Worm (Caenorhabditis elegans) whole organism, young adult: Measurements from ENCODE around the gene cutl-11.

Experiments
- B0019.2 ChIP-seq: fragments of 200-800 bp; sonication (Bioruptor generic); conservative IDR thresholded peaks from 2 replicates; pipeline ENCODE4 v1.3.6; 2022; ENCODE audit warnings: missing genetic modification reagents, missing genetic modification characterization, missing compliant biosample characterization
- B0336.3 ChIP-seq: fragments of 200-800 bp; sonication (Bioruptor generic); IDR thresholded peaks from 2 replicates; pipeline ENCODE4 v1.3.6; 2022; ENCODE audit warnings: missing genetic modification characterization, missing compliant biosample characterization
- C06A6.2 ChIP-seq: fragments of 200-800 bp; sonication (Bioruptor generic); conservative IDR thresholded peaks from 2 replicates; pipeline ENCODE4 v1.3.6; 2022; ENCODE audit warnings: missing genetic modification characterization, missing compliant biosample characterization
- C17E4.6 ChIP-seq: fragments of 200-800 bp; sonication (Bioruptor generic); IDR thresholded peaks from 2 replicates; pipeline ENCODE4 v1.3.6; 2022; ENCODE audit warnings: missing genetic modification reagents, missing genetic modification characterization, missing compliant biosample characterization
- F22D6.2 ChIP-seq: sonication (generic microtip); optimal IDR thresholded peaks from 2 replicates; lab custom pipeline; 2016; ENCODE audit warnings: mild to moderate bottlenecking, missing genetic modification characterization, missing compliant biosample characterization
- F33H1.4 ChIP-seq: fragments of 200-800 bp; sonication (Bioruptor generic); IDR thresholded peaks from 2 replicates; pipeline ENCODE4 v1.3.6; 2022; ENCODE audit warnings: missing genetic modification reagents, missing genetic modification characterization, missing compliant biosample characterization
- F52B5.7 ChIP-seq: sonication (generic microtip); optimal IDR thresholded peaks from 2 replicates; lab custom pipeline; 2016; ENCODE audit warnings: mild to moderate bottlenecking, missing genetic modification characterization, missing compliant biosample characterization
- F55B11.4 ChIP-seq: sonication (generic microtip); optimal IDR thresholded peaks from 2 replicates; lab custom pipeline; 2016; ENCODE audit warnings: missing compliant biosample characterization, missing genetic modification characterization, borderline replicate concordance; ENCODE audit not compliant: insufficient read depth
- F57A8.1 ChIP-seq: fragments of 200-800 bp; sonication (Bioruptor generic); optimal IDR thresholded peaks from 2 replicates; lab custom pipeline; 2018; ENCODE audit warnings: mild to moderate bottlenecking, missing genetic modification characterization, moderate library complexity, missing compliant biosample characterization
- K11D2.4 ChIP-seq: fragments of 200-800 bp; sonication (Bioruptor generic); IDR thresholded peaks from 2 replicates; pipeline ENCODE4 v1.3.6; 2022; ENCODE audit warnings: missing genetic modification reagents, missing genetic modification characterization, missing compliant biosample characterization
- T07F8.4 ChIP-seq: sonication (generic microtip); optimal IDR thresholded peaks from 2 replicates; lab custom pipeline; 2016; ENCODE audit warnings: mild to moderate bottlenecking, missing genetic modification characterization, moderate library complexity, missing compliant biosample characterization
- Y53F4B.3 ChIP-seq: fragments of 200-800 bp; sonication (Bioruptor generic); IDR thresholded peaks from 2 replicates; pipeline ENCODE4 v1.3.6; 2022; ENCODE audit warnings: missing genetic modification reagents, missing genetic modification characterization, missing compliant biosample characterization
- Y56A3A.18 ChIP-seq: fragments of 200-800 bp; sonication (Bioruptor generic); IDR thresholded peaks from 2 replicates; pipeline ENCODE4 v1.3.6; 2022; ENCODE audit warnings: missing genetic modification reagents, missing genetic modification characterization, missing compliant biosample characterization
- Y95B8A.8 ChIP-seq: fragments of 200-800 bp; sonication (Bioruptor generic); IDR thresholded peaks from 2 replicates; pipeline ENCODE4 v1.3.6; 2022; ENCODE audit warnings: missing genetic modification reagents, missing genetic modification characterization, missing compliant biosample characterization
- ZK185.1 ChIP-seq: sonication (generic microtip); optimal IDR thresholded peaks from 2 replicates; lab custom pipeline; 2016; ENCODE audit warnings: mild to moderate bottlenecking, missing genetic modification characterization, missing compliant biosample characterization; ENCODE audit not compliant: poor library complexity, severe bottlenecking
- akir-1 ChIP-seq: fragments of 200-800 bp; sonication (Bioruptor generic); optimal IDR thresholded peaks from 2 replicates; lab custom pipeline; 2018; ENCODE audit warnings: mild to moderate bottlenecking, missing genetic modification characterization, moderate library complexity, missing compliant biosample characterization
- ama-1 ChIP-seq, 3 experiments: fragments of 150-350 bp in 1 of 3; sonication (generic microtip) in 2 of 3; optimal IDR thresholded peaks; 2 replicates each; lab custom pipeline; 2014 to 2018; ENCODE audit warnings: missing biosample characterization in 2 of 3, missing genetic modification characterization in 2 of 3, missing genetic modification reagents in 2 of 3
- aptf-2 ChIP-seq: fragments of 200-800 bp; sonication (Bioruptor generic); conservative IDR thresholded peaks from 2 replicates; pipeline ENCODE4 v1.3.6; 2022; ENCODE audit warnings: missing genetic modification reagents, missing genetic modification characterization, missing compliant biosample characterization
- bed-1 ChIP-seq: fragments of 200-800 bp; sonication (Bioruptor generic); IDR thresholded peaks from 2 replicates; pipeline ENCODE4 v1.3.6; 2022; ENCODE audit warnings: missing genetic modification reagents, missing genetic modification characterization, missing compliant biosample characterization
- ccch-3 ChIP-seq: fragments of 200-800 bp; sonication (Bioruptor generic); optimal IDR thresholded peaks from 2 replicates; lab custom pipeline; 2018; ENCODE audit warnings: mild to moderate bottlenecking, missing genetic modification characterization, missing compliant biosample characterization
- cebp-1 ChIP-seq, 2 experiments: fragments of 200-800 bp in 1 of 2; sonication (Bioruptor generic) in 1 of 2; sonication (generic microtip) in 1 of 2; IDR thresholded peaks in 1 of 2; optimal IDR thresholded peaks in 1 of 2; 2 replicates each; pipeline versions ENCODE4 v1.3.6 to Lab custom; 2017 to 2022; ENCODE audit warnings: missing compliant biosample characterization in 2 of 2, missing genetic modification characterization in 2 of 2, mild to moderate bottlenecking in 1 of 2, missing genetic modification reagents in 1 of 2, moderate library complexity in 1 of 2
- ceh-100 ChIP-seq: fragments of 200-800 bp; sonication (Bioruptor generic); IDR thresholded peaks from 2 replicates; pipeline ENCODE4 v1.3.6; 2022; ENCODE audit warnings: missing genetic modification reagents, missing genetic modification characterization, missing compliant biosample characterization
- ceh-27 ChIP-seq: fragments of 200-800 bp; sonication (Bioruptor generic); optimal IDR thresholded peaks from 2 replicates; lab custom pipeline; 2018; ENCODE audit warnings: mild to moderate bottlenecking, missing genetic modification characterization, moderate library complexity, missing compliant biosample characterization
- ceh-79 ChIP-seq: sonication (generic microtip); optimal IDR thresholded peaks from 2 replicates; lab custom pipeline; 2017; ENCODE audit warnings: mild to moderate bottlenecking, missing genetic modification characterization, missing compliant biosample characterization
- chd-7 ChIP-seq: sonication (generic microtip); optimal IDR thresholded peaks from 2 replicates; lab custom pipeline; 2016; ENCODE audit warnings: mild to moderate bottlenecking, missing genetic modification characterization, moderate library complexity, missing compliant biosample characterization
- egl-18 ChIP-seq: fragments of 200-800 bp; sonication (Bioruptor generic); IDR thresholded peaks from 2 replicates; pipeline ENCODE4 v1.3.6; 2022; ENCODE audit warnings: missing genetic modification reagents, missing genetic modification characterization, missing compliant biosample characterization
- egrh-3 ChIP-seq: fragments of 200-800 bp; sonication (Bioruptor generic); IDR thresholded peaks from 2 replicates; pipeline ENCODE4 v1.3.6; 2022; ENCODE audit warnings: missing genetic modification reagents, missing genetic modification characterization, missing compliant biosample characterization
- gei-17 ChIP-seq: fragments of 200-800 bp; sonication (Bioruptor generic); optimal IDR thresholded peaks from 2 replicates; lab custom pipeline; 2018; ENCODE audit warnings: mild to moderate bottlenecking, missing genetic modification characterization, missing compliant biosample characterization
- hlh-26 ChIP-seq: fragments of 200-800 bp; sonication (Bioruptor generic); conservative IDR thresholded peaks from 2 replicates; pipeline ENCODE4 v1.3.6; 2022; ENCODE audit warnings: missing genetic modification reagents, missing genetic modification characterization, missing compliant biosample characterization
- hmg-20 ChIP-seq: fragments of 200-800 bp; sonication (Bioruptor generic); IDR thresholded peaks from 2 replicates; pipeline ENCODE4 v1.3.6; 2022; ENCODE audit warnings: missing genetic modification reagents, missing genetic modification characterization, missing compliant biosample characterization
- lag-1 ChIP-seq: fragments of 200-800 bp; sonication (Bioruptor generic); IDR thresholded peaks from 2 replicates; pipeline ENCODE4 v1.3.6; 2022; ENCODE audit warnings: missing genetic modification reagents, missing genetic modification characterization, missing compliant biosample characterization
- lin-35 ChIP-seq, 3 experiments: fragments of 150-350 bp in 2 of 3; sonication (generic microtip) in 1 of 3; optimal IDR thresholded peaks; 2 replicates each; lab custom pipeline; 2014 to 2018; ENCODE audit warnings: missing biosample characterization in 3 of 3, missing genetic modification characterization in 3 of 3, missing genetic modification reagents in 3 of 3
- lir-1 ChIP-seq: fragments of 200-800 bp; sonication (Bioruptor generic); conservative IDR thresholded peaks from 2 replicates; pipeline ENCODE4 v1.3.6; 2022; ENCODE audit warnings: missing genetic modification reagents, missing genetic modification characterization, missing compliant biosample characterization
- lsy-27 ChIP-seq: sonication (generic microtip); optimal IDR thresholded peaks from 2 replicates; lab custom pipeline; 2017; ENCODE audit warnings: missing genetic modification characterization, mild to moderate bottlenecking, missing compliant biosample characterization, antibody characterized with exemption, missing genotype, borderline replicate concordance; ENCODE audit not compliant: insufficient read depth
- madf-6 ChIP-seq: fragments of 200-800 bp; sonication (Bioruptor generic); IDR thresholded peaks from 2 replicates; pipeline ENCODE4 v1.3.6; 2022; ENCODE audit warnings: missing genetic modification reagents, missing genetic modification characterization, missing compliant biosample characterization
- mes-4 ChIP-seq: sonication (generic microtip); optimal IDR thresholded peaks from 2 replicates; lab custom pipeline; 2016; ENCODE audit warnings: missing genotype, missing genetic modification characterization, missing compliant biosample characterization
- mxl-1 ChIP-seq: sonication (generic microtip); optimal IDR thresholded peaks from 2 replicates; lab custom pipeline; 2016; ENCODE audit warnings: missing genetic modification characterization, missing compliant biosample characterization
- nhr-120 ChIP-seq: fragments of 200-800 bp; sonication (Bioruptor generic); IDR thresholded peaks from 2 replicates; pipeline ENCODE4 v1.3.6; 2022; ENCODE audit warnings: missing genetic modification characterization, missing compliant biosample characterization
- nhr-27 ChIP-seq: fragments of 200-800 bp; sonication (Bioruptor generic); optimal IDR thresholded peaks from 2 replicates; lab custom pipeline; 2018; ENCODE audit warnings: mild to moderate bottlenecking, missing genetic modification characterization, moderate library complexity, missing compliant biosample characterization
- pha-4 ChIP-seq: fragments of 150-350 bp; sonication (generic microtip); optimal IDR thresholded peaks from 2 replicates; lab custom pipeline; 2014; ENCODE audit warnings: missing biosample characterization, missing genetic modification reagents, missing genetic modification characterization
- repo-1 ChIP-seq: sonication (generic microtip); optimal IDR thresholded peaks from 2 replicates; lab custom pipeline; 2017; ENCODE audit warnings: mild to moderate bottlenecking, missing genetic modification characterization, missing compliant biosample characterization
- sdz-38 ChIP-seq: sonication (generic microtip); optimal IDR thresholded peaks from 2 replicates; lab custom pipeline; 2016; ENCODE audit warnings: missing genotype, missing genetic modification characterization, missing compliant biosample characterization
- snpc-1.3 ChIP-seq: sonication (generic microtip); optimal IDR thresholded peaks from 2 replicates; lab custom pipeline; 2017; ENCODE audit warnings: missing genetic modification characterization, mild to moderate bottlenecking, missing compliant biosample characterization, antibody characterized with exemption, moderate library complexity, missing genotype, missing genetic modification reagents; ENCODE audit not compliant: insufficient read depth
- sptf-2 ChIP-seq: fragments of 200-800 bp; sonication (Bioruptor generic); optimal IDR thresholded peaks from 2 replicates; lab custom pipeline; 2018; ENCODE audit warnings: mild to moderate bottlenecking, missing genetic modification characterization, missing compliant biosample characterization
- tbp1 ChIP-seq: fragments of 200-800 bp; sonication (Bioruptor generic); optimal IDR thresholded peaks from 2 replicates; lab custom pipeline; 2018; ENCODE audit warnings: mild to moderate bottlenecking, missing genetic modification characterization, missing compliant biosample characterization
- xnd-1 ChIP-seq: sonication (generic microtip); optimal IDR thresholded peaks from 2 replicates; lab custom pipeline; 2016; ENCODE audit warnings: missing genotype, missing genetic modification reagents, missing genetic modification characterization, missing compliant biosample characterization
- ztf-18 ChIP-seq: sonication (generic microtip); optimal IDR thresholded peaks from 2 replicates; lab custom pipeline; 2016; ENCODE audit warnings: missing genotype, mild to moderate bottlenecking, missing genetic modification characterization, missing compliant biosample characterization

cutl-11 gene

DNA sequence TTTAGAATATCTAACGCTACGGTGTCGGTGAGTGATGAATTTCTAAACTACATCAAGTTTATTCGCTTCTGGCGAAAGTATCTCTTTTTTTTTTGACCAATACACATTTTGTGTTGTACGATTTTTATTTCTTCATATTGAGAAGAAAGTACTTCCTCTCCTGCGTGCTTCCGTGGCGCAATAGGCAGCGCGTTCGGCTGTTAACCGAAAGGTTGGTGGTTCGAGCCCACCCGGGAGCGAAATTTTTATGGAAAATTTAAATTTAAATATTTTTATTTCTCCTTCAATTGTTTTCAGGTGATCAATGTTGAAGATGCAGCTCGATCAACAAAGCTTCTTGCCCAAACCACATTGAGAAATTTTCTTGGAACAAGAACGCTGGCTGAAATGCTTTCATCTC, 5.1 kb downstream of the cutl-11 start (continued):
- TF ChIP-seq cebp-1 (GFP tag; IDR thresholded peaks at IDR 0.05; lab: Robert Waterston, UW) (no peak), cebp-1 (tag; optimal IDR thresholded peaks at IDR 0.05; lab: Kevin White, UChicago) (peak; percentile 56), snpc-1.3 (peak; percentile 49), F57A8.1 (GFP tag; lab: Kevin White, UChicago) (no peak), xnd-1 (no peak), F33H1.4 (GFP tag; lab: Robert Waterston, UW) (no peak), F22D6.2 (no peak), lir-1 (GFP tag; lab: Robert Waterston, UW) (peak; percentile 73), pha-4 (tag; lab: Kevin White, UChicago) (no peak), ceh-79 (tag; lab: Kevin White, UChicago) (no peak), K11D2.4 (GFP tag; lab: Robert Waterston, UW) (0 out of 2 replicates have a peak, but pooled peaks have one; percentile 45), ceh-100 (no peak), tbp1 (peak; percentile 91), aptf-2 (GFP tag; lab: Robert Waterston, UW) (no peak), sdz-38 (no peak), mes-4 (tag; lab: Kevin White, UChicago) (peak; percentile 38), ceh-27 (peak; percentile 1), ZK185.1 (tag; lab: Kevin White, UChicago) (peak; percentile 75), C17E4.6 (GFP tag; lab: Robert Waterston, UW) (no peak), lsy-27 (tag; lab: Kevin White, UChicago) (no peak), T07F8.4 (tag; lab: Kevin White, UChicago) (no peak), lag-1 (GFP tag; lab: Robert Waterston, UW) (no peak), Y95B8A.8 (GFP tag; lab: Robert Waterston, UW) (0 out of 2 replicates have a peak, but pooled peaks have one; percentile 28), hmg-20 (GFP tag; lab: Robert Waterston, UW) (0 out of 2 replicates have a peak, but pooled peaks have one; percentile 5), ama-1 (optimal IDR thresholded peaks at IDR 0.05; lab: Kevin White, UChicago) (no peak), ama-1 (GFP tag; optimal IDR thresholded peaks at IDR 0.05; lab: Kevin White, UChicago) (peak; percentile 14 to 57), F55B11.4 (no peak), sptf-2 (GFP tag; lab: Kevin White, UChicago) (no peak), B0336.3 (GFP tag; lab: Robert Waterston, UW) (no peak), F52B5.7 (tag; lab: Kevin White, UChicago) (no peak), B0019.2 (GFP tag; lab: Robert Waterston, UW) (no peak), akir-1 (GFP tag; lab: Kevin White, UChicago) (no peak), ztf-18 (peak; percentile 56), ccch-3 (GFP tag; lab: Kevin White, UChicago) (no peak), bed-1 (GFP tag; lab: Robert Waterston, UW) (no peak), C06A6.2 (GFP tag; lab: Robert Waterston, UW) (no peak), repo-1 (tag; lab: Kevin White, UChicago) (peak; percentile 44), Y56A3A.18 (GFP tag; lab: Robert Waterston, UW) (peak; percentile 63; the same call in 1 of the 2 replicates), madf-6 (GFP tag; lab: Robert Waterston, UW) (peak; percentile 10; the same call in 1 of the 2 replicates), hlh-26 (GFP tag; lab: Robert Waterston, UW) (no peak), Y53F4B.3 (GFP tag; lab: Robert Waterston, UW) (no peak), egrh-3 (GFP tag; lab: Robert Waterston, UW) (0 out of 2 replicates have a peak, but pooled peaks have one; percentile 18), nhr-120 (GFP tag; lab: Robert Waterston, UW) (no peak), egl-18 (GFP tag; lab: Robert Waterston, UW) (no peak), nhr-27 (tag; lab: Kevin White, UChicago) (no peak), gei-17 (GFP tag; lab: Kevin White, UChicago) (no peak), mxl-1 (tag; lab: Kevin White, UChicago) (peak; percentile 71), chd-7 (tag; lab: Kevin White, UChicago) (peak; percentile 0), lin-35 (GFP tag; optimal IDR thresholded peaks at IDR 0.05; lab: Kevin White, UChicago) (peak in 1 of 3 experiments; percentile 53)
